Fruit fly (Drosophila melanogaster) whole organism: ENCODE results near the gene CG42233.

Experiments used
- Dll ChIP-seq: fragments of >200 bp; optimal IDR thresholded peaks from 2 replicates; lab custom pipeline; 2017
- psq ChIP-seq: fragments of >200 bp; optimal IDR thresholded peaks from 2 replicates; lab custom pipeline; 2017

DNA sequence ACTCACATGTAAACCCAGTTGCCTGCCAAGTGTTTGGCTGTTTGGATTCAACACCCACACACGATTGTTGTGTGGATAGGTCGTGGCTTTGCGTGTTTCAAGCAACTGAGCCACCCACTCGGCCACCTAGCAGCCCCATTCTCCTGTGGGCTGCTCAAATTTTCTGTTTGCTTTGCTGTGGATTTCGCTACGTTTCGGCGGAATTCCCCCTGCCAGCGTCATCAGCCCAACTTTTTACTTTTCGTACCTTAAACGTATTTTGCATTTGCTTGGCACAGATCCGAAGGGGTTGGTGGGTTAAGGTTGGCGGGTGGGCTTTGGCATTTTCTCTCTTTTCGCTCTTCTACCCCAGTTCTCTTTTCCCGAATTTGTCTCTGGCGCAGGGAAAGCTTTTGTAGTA lies 17.4 kb upstream of the CG42233 start:
- TF ChIP-seq psq (lab: Kevin White, UChicago) (no peak), Dll (no peak)
